Worm (Caenorhabditis elegans) whole organism, midembryonic: ENCODE measurements around the gene kin-2.

Source experiments
- cog-1 ChIP-seq: sonication (generic microtip); optimal IDR thresholded peaks from 2 replicates; lab custom pipeline; 2016; ENCODE audit warnings: missing genetic modification characterization, missing compliant biosample characterization
- klf-2 ChIP-seq: fragments of 200-800 bp; sonication (Bioruptor generic); conservative IDR thresholded peaks from 2 replicates; pipeline ENCODE4 v1.3.6; 2022; ENCODE audit warnings: missing genetic modification reagents, missing genetic modification characterization, missing compliant biosample characterization
- med-1 ChIP-seq: sonication (generic microtip); optimal IDR thresholded peaks from 2 replicates; lab custom pipeline; 2017; ENCODE audit warnings: missing genetic modification characterization, mild to moderate bottlenecking, missing compliant biosample characterization, antibody characterized with exemption, missing genetic modification reagents; ENCODE audit not compliant: insufficient read depth
- ref-1 ChIP-seq: fragments of 200-800 bp; sonication (Bioruptor generic); conservative IDR thresholded peaks from 2 replicates; pipeline ENCODE4 v1.3.6; 2022; ENCODE audit warnings: missing genetic modification reagents, missing genetic modification characterization, missing compliant biosample characterization
- tab-1 ChIP-seq: fragments of 200-800 bp; sonication (Bioruptor generic); IDR thresholded peaks from 2 replicates; pipeline ENCODE4 v1.3.6; 2022; ENCODE audit warnings: missing genetic modification characterization, missing compliant biosample characterization
- ztf-23 ChIP-seq: fragments of 200-800 bp; sonication (Bioruptor generic); IDR thresholded peaks from 2 replicates; pipeline ENCODE4 v1.3.6; 2022; ENCODE audit warnings: missing genetic modification reagents, missing genetic modification characterization, missing compliant biosample characterization
- ztf-29 ChIP-seq: fragments of 200-800 bp; sonication (Bioruptor generic); IDR thresholded peaks from 2 replicates; pipeline ENCODE4 v1.3.6; 2022; ENCODE audit warnings: missing genetic modification reagents, missing genetic modification characterization, missing compliant biosample characterization

- no peak for TF ChIP-seq klf-2 (GFP tag; lab: Robert Waterston, UW)
- TF ChIP-seq cog-1 (tag; lab: Kevin White, UChicago) = no peak
- TF ChIP-seq med-1 = no peak
- TF ChIP-seq tab-1 (GFP tag; lab: Robert Waterston, UW) = no peak
- TF ChIP-seq ztf-29 (GFP tag; lab: Robert Waterston, UW) = no peak
- TF ChIP-seq ref-1 = no peak
- TF ChIP-seq ztf-23 = no peak
These were observed 42.2 kb downstream of the kin-2 start, which contains the start of gene C46F4.3 for ce11 chrX:5935473-5935872.
